Worm (Caenorhabditis elegans) whole organism, late embryonic: ENCODE measurements around the gene cytb-5.1.
A peak's percentile ranks its signal among the peaks of the same experiment; 100 is the strongest.

Source experiments
- C08G9.2 ChIP-seq: sonication (generic microtip); optimal IDR thresholded peaks from 2 replicates; lab custom pipeline; 2016; ENCODE audit warnings: mild to moderate bottlenecking, missing genetic modification characterization, moderate library complexity, missing compliant biosample characterization
- F13H6.1 ChIP-seq: sonication (generic microtip); optimal IDR thresholded peaks from 2 replicates; lab custom pipeline; 2016; ENCODE audit warnings: missing genetic modification characterization, missing compliant biosample characterization
- K02D7.2 ChIP-seq: sonication (generic microtip); optimal IDR thresholded peaks from 2 replicates; lab custom pipeline; 2017; ENCODE audit warnings: mild to moderate bottlenecking, missing genetic modification characterization, missing compliant biosample characterization
- T23F11.4 ChIP-seq: fragments of 200-800 bp; sonication (Bioruptor generic); optimal IDR thresholded peaks from 2 replicates; lab custom pipeline; 2018; ENCODE audit warnings: mild to moderate bottlenecking, missing genetic modification characterization, missing compliant biosample characterization
- Y22D7AL.16 ChIP-seq: sonication (generic microtip); optimal IDR thresholded peaks from 2 replicates; lab custom pipeline; 2016; ENCODE audit warnings: missing genetic modification characterization, missing compliant biosample characterization
- ahr-1 ChIP-seq: sonication (generic microtip); optimal IDR thresholded peaks from 2 replicates; lab custom pipeline; 2016; ENCODE audit warnings: missing genetic modification characterization, missing compliant biosample characterization
- ama-1 ChIP-seq: fragments of 150-350 bp; optimal IDR thresholded peaks from 2 replicates; lab custom pipeline; 2014
- ceh-18 ChIP-seq: sonication (generic microtip); optimal IDR thresholded peaks from 2 replicates; lab custom pipeline; 2016; ENCODE audit warnings: missing genetic modification characterization, missing compliant biosample characterization
- ceh-19 ChIP-seq: fragments of 200-800 bp; sonication (Bioruptor generic); optimal IDR thresholded peaks from 2 replicates; lab custom pipeline; 2018; ENCODE audit warnings: mild to moderate bottlenecking, missing genetic modification characterization, missing compliant biosample characterization
- ceh-2 ChIP-seq: sonication (generic microtip); optimal IDR thresholded peaks from 2 replicates; lab custom pipeline; 2016; ENCODE audit warnings: missing genotype, missing genetic modification characterization, missing compliant biosample characterization
- ceh-24 ChIP-seq: sonication (generic microtip); optimal IDR thresholded peaks from 2 replicates; lab custom pipeline; 2016; ENCODE audit warnings: mild to moderate bottlenecking, missing genetic modification characterization, missing compliant biosample characterization
- ceh-31 ChIP-seq: sonication (generic microtip); optimal IDR thresholded peaks from 2 replicates; lab custom pipeline; 2016; ENCODE audit warnings: missing genetic modification characterization, missing compliant biosample characterization
- ceh-34 ChIP-seq: sonication (generic microtip); optimal IDR thresholded peaks from 2 replicates; lab custom pipeline; 2016; ENCODE audit warnings: mild to moderate bottlenecking, missing genetic modification characterization, missing compliant biosample characterization
- ceh-45 ChIP-seq: fragments of 200-800 bp; sonication (Bioruptor generic); IDR thresholded peaks from 2 replicates; pipeline ENCODE4 v1.3.6; 2022; ENCODE audit warnings: missing genetic modification reagents, missing genetic modification characterization, missing compliant biosample characterization
- dve-1 ChIP-seq: sonication (generic microtip); optimal IDR thresholded peaks from 2 replicates; lab custom pipeline; 2017; ENCODE audit warnings: antibody characterized with exemption, mild to moderate bottlenecking, missing genetic modification characterization, missing compliant biosample characterization
- elt-2 ChIP-seq: sonication (generic microtip); optimal IDR thresholded peaks from 2 replicates; lab custom pipeline; 2016; ENCODE audit warnings: missing genetic modification reagents, missing genetic modification characterization, missing compliant biosample characterization
- fax-1 ChIP-seq: sonication (generic microtip); optimal IDR thresholded peaks from 2 replicates; lab custom pipeline; 2016; ENCODE audit warnings: missing genotype, missing genetic modification characterization, missing compliant biosample characterization
- fkh-6 ChIP-seq: sonication (generic microtip); optimal IDR thresholded peaks from 2 replicates; lab custom pipeline; 2016; ENCODE audit warnings: missing genetic modification characterization, missing compliant biosample characterization
- hlh-13 ChIP-seq: fragments of 200-800 bp; sonication (Bioruptor generic); optimal IDR thresholded peaks from 2 replicates; lab custom pipeline; 2018; ENCODE audit warnings: mild to moderate bottlenecking, missing genetic modification characterization, missing compliant biosample characterization
- hlh-15 ChIP-seq: sonication (generic microtip); optimal IDR thresholded peaks from 2 replicates; lab custom pipeline; 2016; ENCODE audit warnings: missing genetic modification characterization, missing compliant biosample characterization
- hlh-30 ChIP-seq: sonication (generic microtip); optimal IDR thresholded peaks from 2 replicates; lab custom pipeline; 2017; ENCODE audit warnings: antibody characterized with exemption, missing genetic modification characterization, missing compliant biosample characterization; ENCODE audit not compliant: insufficient read depth
- hlh-6 ChIP-seq: sonication (generic microtip); optimal IDR thresholded peaks from 2 replicates; lab custom pipeline; 2016; ENCODE audit warnings: missing genotype, missing genetic modification characterization, missing compliant biosample characterization
- hlh-8 ChIP-seq: sonication (generic microtip); optimal IDR thresholded peaks from 2 replicates; lab custom pipeline; 2016; ENCODE audit warnings: missing genotype, missing genetic modification characterization, missing compliant biosample characterization
- nhr-11 ChIP-seq: fragments of 150-350 bp; optimal IDR thresholded peaks from 2 replicates; lab custom pipeline; 2014; ENCODE audit warnings: missing biosample characterization, missing genetic modification characterization
- odd-2 ChIP-seq: sonication (generic microtip); optimal IDR thresholded peaks from 2 replicates; lab custom pipeline; 2017; ENCODE audit warnings: antibody characterized with exemption, mild to moderate bottlenecking, missing genetic modification characterization, missing compliant biosample characterization
- pag-3 ChIP-seq: sonication (generic microtip); optimal IDR thresholded peaks from 2 replicates; lab custom pipeline; 2016; ENCODE audit warnings: missing compliant biosample characterization, missing genetic modification characterization, borderline replicate concordance
- pqm-1 ChIP-seq: sonication (generic microtip); optimal IDR thresholded peaks from 2 replicates; lab custom pipeline; 2016; ENCODE audit warnings: missing genetic modification characterization, missing compliant biosample characterization
- pros-1 ChIP-seq: fragments of 150-350 bp; optimal IDR thresholded peaks from 2 replicates; lab custom pipeline; 2014; ENCODE audit warnings: missing biosample characterization, missing genetic modification reagents, missing genetic modification characterization
- ref-2 ChIP-seq: sonication (generic microtip); optimal IDR thresholded peaks from 2 replicates; lab custom pipeline; 2016; ENCODE audit warnings: missing genetic modification characterization, missing compliant biosample characterization
- sdc-2 ChIP-seq: sonication (generic microtip); optimal IDR thresholded peaks from 2 replicates; lab custom pipeline; 2016; ENCODE audit warnings: missing genotype, missing genetic modification characterization, missing compliant biosample characterization
- sox-4 ChIP-seq: sonication (generic microtip); optimal IDR thresholded peaks from 2 replicates; lab custom pipeline; 2017; ENCODE audit warnings: mild to moderate bottlenecking, missing genetic modification characterization, inconsistent platforms, missing compliant biosample characterization
- tbx-2 ChIP-seq: sonication (generic microtip); optimal IDR thresholded peaks from 2 replicates; lab custom pipeline; 2016; ENCODE audit warnings: missing genetic modification characterization, missing compliant biosample characterization
- tbx-7 ChIP-seq: sonication (generic microtip); optimal IDR thresholded peaks from 2 replicates; lab custom pipeline; 2016; ENCODE audit warnings: missing genotype, missing genetic modification characterization, missing compliant biosample characterization
- unc-3 ChIP-seq, 2 experiments: fragments of 200-800 bp in 1 of 2; sonication (Bioruptor generic) in 1 of 2; sonication (generic microtip) in 1 of 2; conservative IDR thresholded peaks in 1 of 2; optimal IDR thresholded peaks in 1 of 2; 2 replicates each; pipeline versions ENCODE4 v1.3.6 to Lab custom; 2016 to 2022; ENCODE audit warnings: missing compliant biosample characterization in 2 of 2, missing genetic modification characterization in 2 of 2, missing genetic modification reagents in 1 of 2
- unc-42 ChIP-seq: sonication (generic microtip); optimal IDR thresholded peaks from 2 replicates; lab custom pipeline; 2016; ENCODE audit warnings: missing genotype, missing genetic modification characterization, missing compliant biosample characterization
- unc-55 ChIP-seq: sonication (generic microtip); optimal IDR thresholded peaks from 2 replicates; lab custom pipeline; 2017; ENCODE audit warnings: missing biosample characterization, missing genetic modification reagents, missing genetic modification characterization
- zip-5 ChIP-seq: sonication (generic microtip); optimal IDR thresholded peaks from 2 replicates; lab custom pipeline; 2016; ENCODE audit warnings: missing genetic modification characterization, missing compliant biosample characterization
- ztf-16 ChIP-seq: sonication (generic microtip); optimal IDR thresholded peaks from 2 replicates; lab custom pipeline; 2017; ENCODE audit warnings: missing genetic modification characterization, missing compliant biosample characterization

cytb-5.1 gene

DNA sequence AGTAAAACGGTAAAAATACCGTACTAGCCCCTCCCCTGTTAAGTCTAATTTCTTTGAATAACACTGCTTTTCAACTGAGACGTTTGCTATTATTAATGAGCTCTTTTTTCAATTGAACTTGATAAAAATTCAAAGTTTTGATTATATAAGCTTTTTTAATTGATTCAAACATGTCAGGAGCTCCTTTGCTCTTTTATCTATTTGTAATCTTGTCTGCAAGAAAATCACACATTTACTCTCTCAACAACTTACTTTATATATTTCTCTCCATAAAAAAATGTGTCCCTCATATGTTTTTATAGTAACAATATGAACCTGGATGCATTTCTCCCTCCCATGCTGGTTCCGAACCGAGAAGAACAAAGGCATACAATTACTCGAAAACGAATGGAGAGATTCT, 18.6 kb downstream of the cytb-5.1 start, which contains the start of gene C04C11.1:
TSS of gene C04C11.1 (plus strand) at position 301 of the 400 bp plus-strand sequence.
- TF ChIP-seq hlh-6 (tag; lab: Kevin White, UChicago): no peak
- TF ChIP-seq nhr-11: no peak
- no peak for TF ChIP-seq unc-3 (GFP tag; conservative IDR thresholded peaks at IDR 0.05; lab: Robert Waterston, UW)
- TF ChIP-seq unc-3 (tag; optimal IDR thresholded peaks at IDR 0.05; lab: Kevin White, UChicago): no peak
- no peak for TF ChIP-seq unc-42 (tag; lab: Kevin White, UChicago)
- no peak for TF ChIP-seq pag-3 (tag; lab: Kevin White, UChicago)
- TF ChIP-seq ceh-24 (tag; lab: Kevin White, UChicago): no peak
- no peak for TF ChIP-seq ceh-18 (tag; lab: Kevin White, UChicago)
- no peak for TF ChIP-seq hlh-30
- TF ChIP-seq odd-2: no peak
- TF ChIP-seq pros-1 (tag; lab: Kevin White, UChicago): no peak
- TF ChIP-seq C08G9.2 (tag; lab: Kevin White, UChicago): no peak
- no peak for TF ChIP-seq tbx-7 (tag; lab: Kevin White, UChicago)
- TF ChIP-seq Y22D7AL.16: no peak
- TF ChIP-seq F13H6.1: no peak
- TF ChIP-seq ztf-16 (tag; lab: Kevin White, UChicago): no peak
- no peak for TF ChIP-seq hlh-13 (GFP tag; lab: Kevin White, UChicago)
- no peak for TF ChIP-seq zip-5 (tag; lab: Kevin White, UChicago)
- TF ChIP-seq, all 69 proteins: peak for 0

DNA sequence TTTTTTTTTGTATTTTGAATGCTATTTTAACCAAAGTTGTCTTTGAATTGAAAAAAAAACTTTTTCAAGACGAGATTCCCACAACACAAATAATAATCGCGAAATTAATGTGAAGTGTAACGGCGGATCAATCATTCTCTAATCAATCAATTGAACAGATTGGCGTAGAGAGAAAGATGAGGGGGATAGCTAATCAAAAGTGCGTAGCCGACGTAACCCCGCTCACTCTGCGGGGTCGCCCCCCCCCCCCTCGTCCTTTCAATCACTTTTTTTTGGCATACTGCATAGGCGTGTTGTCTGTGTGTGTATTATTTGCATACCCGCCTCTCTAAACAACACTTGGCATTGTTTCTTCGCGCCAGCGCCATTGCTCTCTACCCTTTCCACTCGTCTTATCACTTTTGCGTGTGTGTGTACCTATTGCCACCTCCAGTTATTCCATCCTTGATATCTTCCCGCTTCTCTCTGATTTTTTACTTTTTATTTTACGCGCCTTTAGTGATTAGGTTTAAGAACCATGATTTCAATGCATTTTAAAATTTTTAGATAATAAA, 22.8 kb downstream of the cytb-5.1 start:
- peak; percentile 4 for TF ChIP-seq ceh-34 (tag; lab: Kevin White, UChicago)
- peak; percentile 81 for TF ChIP-seq unc-55 (GFP tag; lab: Kevin White, UChicago)
- no peak for TF ChIP-seq pros-1 (tag; lab: Kevin White, UChicago)

ce11 chrX:14026893-14027292, 25.2 kb downstream of the cytb-5.1 start:
- TF ChIP-seq tbx-2 (tag; lab: Kevin White, UChicago) (peak; percentile 14), fax-1 (tag; lab: Kevin White, UChicago) (no peak), hlh-13 (GFP tag; lab: Kevin White, UChicago) (no peak), pros-1 (tag; lab: Kevin White, UChicago) (no peak), ceh-34 (tag; lab: Kevin White, UChicago) (peak; percentile 23), hlh-15 (no peak), T23F11.4 (GFP tag; lab: Kevin White, UChicago) (no peak), Y22D7AL.16 (no peak), ceh-2 (peak; percentile 6), ceh-45 (GFP tag; lab: Robert Waterston, UW) (no peak), ceh-19 (no peak), fkh-6 (tag; lab: Kevin White, UChicago) (peak; percentile 30), sox-4 (no peak), K02D7.2 (tag; lab: Kevin White, UChicago) (no peak), hlh-6 (tag; lab: Kevin White, UChicago) (peak; percentile 54), pqm-1 (tag; lab: Kevin White, UChicago) (no peak), ceh-31 (tag; lab: Kevin White, UChicago) (peak; percentile 13), ama-1 (lab: Kevin White, UChicago) (no peak), dve-1 (tag; lab: Kevin White, UChicago) (no peak), elt-2 (tag; lab: Kevin White, UChicago) (no peak), ahr-1 (tag; lab: Kevin White, UChicago) (no peak), hlh-30 (peak; percentile 55), unc-55 (GFP tag; lab: Kevin White, UChicago) (peak; percentile 30), hlh-8 (tag; lab: Kevin White, UChicago) (peak; percentile 29), ref-2 (peak; percentile 78), sdc-2 (tag; lab: Kevin White, UChicago) (peak; percentile 75)
